ENCODE assay signal across 5 fruit fly cellular contexts in genomic region chr2L:479483-480195, dm6.
TF ChIP-seq lines count a peak whose summit lies in the region.

TSS of gene cbt (minus strand) at chr2L:479688.

TF ChIP-seq in whole organism, adult, 20 proteins besides CTCF, POLR2A, EP300 and RAD21 (continued from another document):
- TF ChIP-seq CG5204 (GFP tag; optimal IDR thresholded peaks at IDR 0.05; lab: Kevin White, UChicago) (peak; percentile 96), CG33017 (tag; optimal IDR thresholded peaks at IDR 0.05; lab: Kevin White, UChicago) (peak; percentile 95), tj (GFP tag; optimal IDR thresholded peaks at IDR 0.05; lab: Kevin White, UChicago) (peak; percentile 74)

TF ChIP-seq in whole organism, embryonic, 481 proteins besides CTCF, POLR2A, EP300 and RAD21 (continued from another document and continues in another):
- TF ChIP-seq CG13424 (tag; optimal IDR thresholded peaks at IDR 0.05; lab: Kevin White, UChicago) (peak; percentile 97), ab (GFP tag; optimal IDR thresholded peaks at IDR 0.05; lab: Kevin White, UChicago) (peak; percentile 91), sob (GFP tag; IDR thresholded peaks at IDR 0.05; lab: Robert Waterston, UW) (no peak), CG12155 (GFP tag; optimal IDR thresholded peaks at IDR 0.05; lab: Kevin White, UChicago) (peak; percentile 95), gsb-n (tag; optimal IDR thresholded peaks at IDR 0.05; lab: Kevin White, UChicago) (peak; percentile 94), CG4404 (GFP tag; IDR thresholded peaks at IDR 0.05; lab: Robert Waterston, UW) (no peak), CG6765 (GFP tag; optimal IDR thresholded peaks at IDR 0.05; lab: Kevin White, UChicago) (peak; percentile 96), hth (optimal IDR thresholded peaks at IDR 0.05; lab: Kevin White, UChicago) (no peak), CG13775 (GFP tag; optimal IDR thresholded peaks at IDR 0.05; lab: Kevin White, UChicago) (peak; percentile 96), CG7786 (GFP tag; optimal IDR thresholded peaks at IDR 0.05; lab: Kevin White, UChicago) (peak; percentile 99), CG1647 (GFP tag; optimal IDR thresholded peaks at IDR 0.05; lab: Kevin White, UChicago) (peak; percentile 96), CG4707 (GFP tag; optimal IDR thresholded peaks at IDR 0.05; lab: Kevin White, UChicago) (peak; percentile 88), CG6791 (GFP tag; IDR thresholded peaks at IDR 0.05; lab: Robert Waterston, UW; ENCODE audit: partially characterized antibody) (no peak), CG33213 (GFP tag; optimal IDR thresholded peaks at IDR 0.05; lab: Kevin White, UChicago) (peak; percentile 98), CG5180 (GFP tag; optimal IDR thresholded peaks at IDR 0.05; lab: Kevin White, UChicago) (peak; percentile 90), ems (GFP tag; optimal IDR thresholded peaks at IDR 0.05; lab: Kevin White, UChicago) (peak; percentile 98), B-H1 (GFP tag; IDR thresholded peaks at IDR 0.05; lab: Robert Waterston, UW) (no peak), Rfx (GFP tag; IDR thresholded peaks at IDR 0.05; lab: Robert Waterston, UW) (no peak), Ets97D (GFP tag; optimal IDR thresholded peaks at IDR 0.05; lab: Kevin White, UChicago) (peak; percentile 87), CG17829 (tag; optimal IDR thresholded peaks at IDR 0.05; lab: Kevin White, UChicago) (peak; percentile 97), vfl (GFP tag; optimal IDR thresholded peaks at IDR 0.05; lab: Kevin White, UChicago) (peak; percentile 96), CG13296 (GFP tag; optimal IDR thresholded peaks at IDR 0.05; lab: Kevin White, UChicago) (peak; percentile 97), CG6813 (GFP tag; optimal IDR thresholded peaks at IDR 0.05; lab: Kevin White, UChicago) (peak; percentile 97), zf30C (GFP tag; optimal IDR thresholded peaks at IDR 0.05; lab: Kevin White, UChicago) (peak; percentile 100), Dad (GFP tag; optimal IDR thresholded peaks at IDR 0.05; lab: Kevin White, UChicago) (peak; percentile 98), ewg (GFP tag; optimal IDR thresholded peaks at IDR 0.05; lab: Kevin White, UChicago) (peak; percentile 93), CG17328 (GFP tag; IDR thresholded peaks at IDR 0.05; lab: Robert Waterston, UW) (no peak), CG42726 (GFP tag; IDR thresholded peaks at IDR 0.05; lab: Robert Waterston, UW; ENCODE audit: partially characterized antibody) (no peak), abd-A (tag; optimal IDR thresholded peaks at IDR 0.05; lab: Kevin White, UChicago) (peak; percentile 94), luna (GFP tag; optimal IDR thresholded peaks at IDR 0.05; lab: Kevin White, UChicago) (peak; percentile 95), sc (optimal IDR thresholded peaks at IDR 0.05; lab: Kevin White, UChicago) (no peak), sc (GFP tag; optimal IDR thresholded peaks at IDR 0.05; lab: Kevin White, UChicago) (peak; percentile 92)

TF ChIP-seq in whole organism, prepupa, 60 proteins besides CTCF, POLR2A, EP300 and RAD21 (continued from another document and continues in another):
- peak; percentile 98 for TF ChIP-seq CG10669 (GFP tag; optimal IDR thresholded peaks at IDR 0.05; lab: Kevin White, UChicago)
- peak; percentile 99 for TF ChIP-seq acj6 (GFP tag; optimal IDR thresholded peaks at IDR 0.05; lab: Kevin White, UChicago)
- TF ChIP-seq CG9139 (GFP tag; optimal IDR thresholded peaks at IDR 0.05; lab: Kevin White, UChicago): peak; percentile 89
- peak; percentile 97 for TF ChIP-seq Smox (GFP tag; optimal IDR thresholded peaks at IDR 0.05; lab: Kevin White, UChicago)
- peak; percentile 100 for TF ChIP-seq svp (GFP tag; lab: Kevin White, UChicago)
- TF ChIP-seq Hr4 (GFP tag; optimal IDR thresholded peaks at IDR 0.05; lab: Kevin White, UChicago): peak; percentile 99
- TF ChIP-seq CG8119 (GFP tag; IDR thresholded peaks at IDR 0.05; lab: Robert Waterston, UW): no peak
- TF ChIP-seq CG8319 (GFP tag; optimal IDR thresholded peaks at IDR 0.05; lab: Kevin White, UChicago): peak; percentile 95
- peak; percentile 99 for TF ChIP-seq Lpt (GFP tag; optimal IDR thresholded peaks at IDR 0.05; lab: Kevin White, UChicago)
- peak; percentile 98 for TF ChIP-seq CG1621 (tag; optimal IDR thresholded peaks at IDR 0.05; lab: Kevin White, UChicago)
- TF ChIP-seq CG6276 (GFP tag; optimal IDR thresholded peaks at IDR 0.05; lab: Kevin White, UChicago): peak; percentile 97
- TF ChIP-seq spab (GFP tag; optimal IDR thresholded peaks at IDR 0.05; lab: Kevin White, UChicago): peak; percentile 97
- TF ChIP-seq CG31627 (GFP tag; optimal IDR thresholded peaks at IDR 0.05; lab: Kevin White, UChicago): peak; percentile 98
- peak; percentile 99 for TF ChIP-seq CG32006 (GFP tag; optimal IDR thresholded peaks at IDR 0.05; lab: Kevin White, UChicago)
- TF ChIP-seq Eip78C (GFP tag; lab: Kevin White, UChicago): peak; percentile 100
- peak; percentile 98 for TF ChIP-seq achi (GFP tag; optimal IDR thresholded peaks at IDR 0.05; lab: Kevin White, UChicago)
- TF ChIP-seq CG6163 (GFP tag; IDR thresholded peaks at IDR 0.05; lab: Robert Waterston, UW): no peak
- no peak for TF ChIP-seq Gug (GFP tag; IDR thresholded peaks at IDR 0.05; lab: Robert Waterston, UW)
- TF ChIP-seq Met (GFP tag; optimal IDR thresholded peaks at IDR 0.05; lab: Kevin White, UChicago): peak; percentile 97
- TF ChIP-seq lz (GFP tag; optimal IDR thresholded peaks at IDR 0.05; lab: Kevin White, UChicago): peak; percentile 98
- TF ChIP-seq fd85E (GFP tag; optimal IDR thresholded peaks at IDR 0.05; lab: Kevin White, UChicago): peak; percentile 89
- peak; percentile 98 for TF ChIP-seq CG34406 (GFP tag; optimal IDR thresholded peaks at IDR 0.05; lab: Kevin White, UChicago)
- no peak for TF ChIP-seq CG15336 (GFP tag; IDR thresholded peaks at IDR 0.05; lab: Robert Waterston, UW)
- peak; percentile 96 for TF ChIP-seq CG6808 (GFP tag; optimal IDR thresholded peaks at IDR 0.05; lab: Kevin White, UChicago)
- TF ChIP-seq CG6792 (GFP tag; optimal IDR thresholded peaks at IDR 0.05; lab: Kevin White, UChicago): peak; percentile 99
- peak; percentile 98 for TF ChIP-seq Hr39 (GFP tag; optimal IDR thresholded peaks at IDR 0.05; lab: Kevin White, UChicago)
- peak; percentile 98 for TF ChIP-seq fd59A (GFP tag; optimal IDR thresholded peaks at IDR 0.05; lab: Kevin White, UChicago)
- TF ChIP-seq CG3919 (GFP tag; optimal IDR thresholded peaks at IDR 0.05; lab: Kevin White, UChicago): peak; percentile 99
- peak; percentile 84 for TF ChIP-seq Blimp-1 (GFP tag; optimal IDR thresholded peaks at IDR 0.05; lab: Kevin White, UChicago)
- peak; percentile 50 for TF ChIP-seq fkh (GFP tag; optimal IDR thresholded peaks at IDR 0.05; lab: Kevin White, UChicago)
- TF ChIP-seq topi (GFP tag; optimal IDR thresholded peaks at IDR 0.05; lab: Kevin White, UChicago): peak; percentile 97
- TF ChIP-seq Eip93F (GFP tag; optimal IDR thresholded peaks at IDR 0.05; lab: Kevin White, UChicago): peak; percentile 95
- TF ChIP-seq salr (GFP tag; optimal IDR thresholded peaks at IDR 0.05; lab: Kevin White, UChicago): peak; percentile 97 to 98
- TF ChIP-seq vri (GFP tag; optimal IDR thresholded peaks at IDR 0.05; lab: Kevin White, UChicago): peak; percentile 96

TF ChIP-seq in whole organism, pupa, 21 proteins besides CTCF, POLR2A, EP300 and RAD21 (continued from another document):
- peak; percentile 99 for TF ChIP-seq Pif1A (GFP tag; optimal IDR thresholded peaks at IDR 0.05; lab: Kevin White, UChicago)

TF ChIP-seq in whole organism, wandering third instar larva, 38 proteins besides CTCF, POLR2A, EP300 and RAD21 (continued from another document):
- no peak for TF ChIP-seq Hr78 (GFP tag; optimal IDR thresholded peaks at IDR 0.05; lab: Kevin White, UChicago)
- no peak for TF ChIP-seq Abd-B (GFP tag; optimal IDR thresholded peaks at IDR 0.05; lab: Kevin White, UChicago)
- peak; percentile 91 for TF ChIP-seq Hnf4 (GFP tag; optimal IDR thresholded peaks at IDR 0.05; lab: Kevin White, UChicago)
- no peak for TF ChIP-seq jim (GFP tag; optimal IDR thresholded peaks at IDR 0.05; lab: Kevin White, UChicago)
- peak; percentile 98 for TF ChIP-seq fru (GFP tag; optimal IDR thresholded peaks at IDR 0.05; lab: Kevin White, UChicago)
- TF ChIP-seq lola (GFP tag; optimal IDR thresholded peaks at IDR 0.05; lab: Kevin White, UChicago): no peak
- TF ChIP-seq Sp1 (GFP tag; optimal IDR thresholded peaks at IDR 0.05; lab: Kevin White, UChicago): peak; percentile 95
- peak; percentile 93 for TF ChIP-seq psq (GFP tag; optimal IDR thresholded peaks at IDR 0.05; lab: Kevin White, UChicago)
- peak; percentile 99 for TF ChIP-seq ey (GFP tag; optimal IDR thresholded peaks at IDR 0.05; lab: Kevin White, UChicago)
- TF ChIP-seq Dif (GFP tag; optimal IDR thresholded peaks at IDR 0.05; lab: Kevin White, UChicago; ENCODE audit: partially characterized antibody): peak; percentile 66
- peak; percentile 96 for TF ChIP-seq sv (GFP tag; optimal IDR thresholded peaks at IDR 0.05; lab: Kevin White, UChicago)
- peak; percentile 68 for TF ChIP-seq dsf (GFP tag; optimal IDR thresholded peaks at IDR 0.05; lab: Kevin White, UChicago; ENCODE audit: borderline replicate concordance)
- peak; percentile 96 for TF ChIP-seq HLH106 (tag; optimal IDR thresholded peaks at IDR 0.05; lab: Kevin White, UChicago)
- no peak for TF ChIP-seq usp (GFP tag; optimal IDR thresholded peaks at IDR 0.05; lab: Kevin White, UChicago)
- peak; percentile 89 for TF ChIP-seq dmrt93B (GFP tag; optimal IDR thresholded peaks at IDR 0.05; lab: Kevin White, UChicago)
- TF ChIP-seq pan (optimal IDR thresholded peaks at IDR 0.05; lab: Kevin White, UChicago): no peak
- peak; percentile 97 for TF ChIP-seq rgr (GFP tag; optimal IDR thresholded peaks at IDR 0.05; lab: Kevin White, UChicago)
- peak; percentile 57 for TF ChIP-seq Hr83 (GFP tag; optimal IDR thresholded peaks at IDR 0.05; lab: Kevin White, UChicago; ENCODE audit: poor library complexity, severe bottlenecking)
TF ChIP-seq in whole organism, wandering third instar larva: peak in this region for 29.
